Fruit fly (Drosophila melanogaster): Measurements from ENCODE around the gene Pex16.
A peak's percentile ranks its signal among the peaks of the same experiment; 100 is the strongest.

Pex16 gene

dm6 chr3L:20771891-20772646 lies 6.0 kb downstream of the Pex16 start (continued):
- TF ChIP-seq CG6276 (GFP tag; optimal IDR thresholded peaks at IDR 0.05) (peak; percentile 83), CG3032 (tag; optimal IDR thresholded peaks at IDR 0.05) (peak; percentile 72), Eip93F (GFP tag; optimal IDR thresholded peaks at IDR 0.05) (peak; percentile 45), fkh (GFP tag; optimal IDR thresholded peaks at IDR 0.05) (peak; percentile 8), Sox102F (GFP tag; optimal IDR thresholded peaks at IDR 0.05) (peak; percentile 85), CG32006 (GFP tag; optimal IDR thresholded peaks at IDR 0.05) (peak; percentile 85), salr (GFP tag; optimal IDR thresholded peaks at IDR 0.05) (peak; percentile 64 to 82), Ets96B (tag; optimal IDR thresholded peaks at IDR 0.05) (peak; percentile 79), Eip75B (GFP tag; optimal IDR thresholded peaks at IDR 0.05) (peak; percentile 85), svp (GFP tag) (peak; percentile 91), Smox (GFP tag; optimal IDR thresholded peaks at IDR 0.05) (peak; percentile 83), CG4318 (GFP tag; optimal IDR thresholded peaks at IDR 0.05) (no peak), Blimp-1 (GFP tag; optimal IDR thresholded peaks at IDR 0.05) (no peak), CG8632 (GFP tag; optimal IDR thresholded peaks at IDR 0.05) (peak; percentile 78), CG10669 (GFP tag; optimal IDR thresholded peaks at IDR 0.05) (peak; percentile 84), CG11762 (GFP tag; optimal IDR thresholded peaks at IDR 0.05; ENCODE audit: insufficient read depth) (peak; percentile 70), lz (GFP tag; optimal IDR thresholded peaks at IDR 0.05) (peak; percentile 85), esn (GFP tag; optimal IDR thresholded peaks at IDR 0.05) (peak; percentile 86), CG11902 (GFP tag; optimal IDR thresholded peaks at IDR 0.05) (peak; percentile 56), CG1621 (tag; optimal IDR thresholded peaks at IDR 0.05) (peak; percentile 76), Lpt (GFP tag; optimal IDR thresholded peaks at IDR 0.05) (peak; percentile 56)

dm6 chr3L:20771001-20771890 lies 6.8 kb downstream of the Pex16 start, which contains the start of the genes CG4042 and Pitslre:
TSS of gene CG4042 (minus strand) at chr3L:20771507.
TSS of gene Pitslre (plus strand) at chr3L:20771528.
- TF ChIP-seq CG7368 (GFP tag; optimal IDR thresholded peaks at IDR 0.05) (no peak), Hr39 (GFP tag; optimal IDR thresholded peaks at IDR 0.05) (peak; percentile 28), CG8632 (GFP tag; optimal IDR thresholded peaks at IDR 0.05) (peak; percentile 58), achi (GFP tag; optimal IDR thresholded peaks at IDR 0.05) (peak; percentile 59), esn (GFP tag; optimal IDR thresholded peaks at IDR 0.05) (peak; percentile 58), CG32006 (GFP tag; optimal IDR thresholded peaks at IDR 0.05) (peak; percentile 29), Eip93F (GFP tag; optimal IDR thresholded peaks at IDR 0.05) (no peak), acj6 (GFP tag; optimal IDR thresholded peaks at IDR 0.05) (peak; percentile 66), salr (GFP tag; optimal IDR thresholded peaks at IDR 0.05) (peak in 1 of 2 experiments; percentile 64), CG3032 (tag; optimal IDR thresholded peaks at IDR 0.05) (peak; percentile 47), spab (GFP tag; optimal IDR thresholded peaks at IDR 0.05) (no peak), Ets21C (GFP tag; optimal IDR thresholded peaks at IDR 0.05) (peak; percentile 12), CG31627 (GFP tag; optimal IDR thresholded peaks at IDR 0.05) (peak; percentile 18), CG11902 (GFP tag; optimal IDR thresholded peaks at IDR 0.05) (peak; percentile 24), Eip78C (GFP tag) (peak; percentile 76), OdsH (GFP tag; optimal IDR thresholded peaks at IDR 0.05) (peak; percentile 60), CG3919 (GFP tag; optimal IDR thresholded peaks at IDR 0.05) (peak; percentile 66), Gug (GFP tag; IDR thresholded peaks at IDR 0.05) (0 out of 2 replicates have a peak, but pooled peaks have one; percentile 17), vri (GFP tag; optimal IDR thresholded peaks at IDR 0.05) (no peak), net (GFP tag; optimal IDR thresholded peaks at IDR 0.05) (peak; percentile 15), dsx (GFP tag; optimal IDR thresholded peaks at IDR 0.05; ENCODE audit: poor library complexity, severe bottlenecking) (no peak), CG6276 (GFP tag; optimal IDR thresholded peaks at IDR 0.05) (no peak), cyc (GFP tag; optimal IDR thresholded peaks at IDR 0.05) (peak; percentile 29), eg (GFP tag; IDR thresholded peaks at IDR 0.05) (peak; percentile 36; the same call in 1 of the 3 replicates), lz (GFP tag; optimal IDR thresholded peaks at IDR 0.05) (peak; percentile 30), CG6792 (GFP tag; optimal IDR thresholded peaks at IDR 0.05) (peak; percentile 34), Sox14 (GFP tag; optimal IDR thresholded peaks at IDR 0.05) (peak; percentile 13), CG8119 (GFP tag; IDR thresholded peaks at IDR 0.05) (no peak), topi (GFP tag; optimal IDR thresholded peaks at IDR 0.05) (no peak), CG11762 (GFP tag; optimal IDR thresholded peaks at IDR 0.05; ENCODE audit: insufficient read depth) (peak; percentile 49), Hr4 (GFP tag; optimal IDR thresholded peaks at IDR 0.05) (peak; percentile 57), Smox (GFP tag; optimal IDR thresholded peaks at IDR 0.05) (peak; percentile 51), Met (GFP tag; optimal IDR thresholded peaks at IDR 0.05) (peak; percentile 40), CG10631 (GFP tag; optimal IDR thresholded peaks at IDR 0.05) (peak; percentile 76), svp (GFP tag) (no peak), Ets96B (tag; optimal IDR thresholded peaks at IDR 0.05) (peak; percentile 17), Sox102F (GFP tag; optimal IDR thresholded peaks at IDR 0.05) (peak; percentile 54), Lpt (GFP tag; optimal IDR thresholded peaks at IDR 0.05) (peak; percentile 1)

Measured in whole organism, prepupa.